Worm (Caenorhabditis elegans): Measurements from ENCODE around the gene srt-20.
"Not testable (repeated sequence)": the region's sequence is repeated elsewhere in the genome, so short reads cannot be mapped to it uniquely, and the experiment has no call there.

DNA sequence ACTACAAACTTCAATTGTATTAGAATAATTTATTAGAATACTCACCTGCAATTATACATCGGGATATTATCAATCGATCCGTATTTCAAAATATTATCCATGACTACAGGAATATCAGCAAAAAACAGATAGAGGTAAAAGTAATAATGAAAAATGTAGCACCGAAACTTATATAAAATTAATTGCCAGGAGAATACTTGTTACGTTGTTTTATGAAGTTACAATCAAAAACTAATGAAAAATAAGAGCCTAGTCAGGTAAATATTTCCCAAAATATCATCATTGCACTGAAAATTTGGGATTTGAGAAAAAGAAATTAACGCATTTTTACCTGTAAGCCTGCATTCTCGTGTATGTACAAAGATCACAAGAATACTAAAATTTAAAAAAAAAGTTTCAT lies 7.4 kb downstream of the srt-20 start, which contains the start of gene srt-38:
- TF ChIP-seq ceh-9 (tag; optimal IDR thresholded peaks at IDR 0.05); ceh-22 (tag; optimal IDR thresholded peaks at IDR 0.05); nhr-11 (tag; optimal IDR thresholded peaks at IDR 0.05); dmd-4 (tag; optimal IDR thresholded peaks at IDR 0.05; ENCODE audit: borderline replicate concordance); pqm-1 (tag; optimal IDR thresholded peaks at IDR 0.05); ref-2 (tag; optimal IDR thresholded peaks at IDR 0.05); fkh-6 (tag; optimal IDR thresholded peaks at IDR 0.05): not testable (repeated sequence)

Data from whole organism, late embryonic.